Worm (Caenorhabditis elegans): ENCODE measurements around the gene F26G1.10.

- TF ChIP-seq aha-1 (tag) (peak; percentile 57), egl-43 (GFP tag; IDR thresholded peaks at IDR 0.05) (no peak), nhr-77 (tag; optimal IDR thresholded peaks at IDR 0.05) (no peak), unc-62 (GFP tag; optimal IDR thresholded peaks at IDR 0.05 in 1 of 2) (no peak), unc-62 (tag; optimal IDR thresholded peaks at IDR 0.05) (no peak), lin-39 (tag; optimal IDR thresholded peaks at IDR 0.05) (no peak), gei-8 (GFP tag; optimal IDR thresholded peaks at IDR 0.05) (no peak), dmd-8 (GFP tag; IDR thresholded peaks at IDR 0.05) (no peak), ZK546.5 (tag; optimal IDR thresholded peaks at IDR 0.05) (no peak), lin-15B (tag; optimal IDR thresholded peaks at IDR 0.05) (no peak)
Measured at ce11 chrII:4753133-4753532, 21.0 kb upstream of the F26G1.10 start, which contains the start of gene C27D9.1.

Measured in whole organism, L4 larva.